Fruit fly (Drosophila melanogaster) whole organism: ENCODE measurements around the gene CG45494.
"Not testable (repeated sequence)": the region's sequence is repeated elsewhere in the genome, so short reads cannot be mapped to it uniquely, and the experiment has no call there.

Source experiments
- CG8478 ChIP-seq: fragments of >200 bp; optimal IDR thresholded peaks from 2 replicates; lab custom pipeline; 2018; ENCODE audit warnings: inconsistent platforms
- Dll ChIP-seq: fragments of >200 bp; optimal IDR thresholded peaks from 2 replicates; lab custom pipeline; 2017
- EcR ChIP-seq, 2 experiments: fragments of >200 bp; optimal IDR thresholded peaks; 2 replicates each; lab custom pipeline; 2017; ENCODE audit warnings: missing biosample characterization in 2 of 2, missing genetic modification characterization in 2 of 2, missing genetic modification reagents in 2 of 2
- pan ChIP-seq: fragments of >200 bp; optimal IDR thresholded peaks from 2 replicates; lab custom pipeline; 2017
- usp ChIP-seq: fragments of >200 bp; optimal IDR thresholded peaks from 2 replicates; lab custom pipeline; 2017; ENCODE audit warnings: missing biosample characterization, missing genetic modification characterization, mixed read lengths

CG45494 gene

DNA sequence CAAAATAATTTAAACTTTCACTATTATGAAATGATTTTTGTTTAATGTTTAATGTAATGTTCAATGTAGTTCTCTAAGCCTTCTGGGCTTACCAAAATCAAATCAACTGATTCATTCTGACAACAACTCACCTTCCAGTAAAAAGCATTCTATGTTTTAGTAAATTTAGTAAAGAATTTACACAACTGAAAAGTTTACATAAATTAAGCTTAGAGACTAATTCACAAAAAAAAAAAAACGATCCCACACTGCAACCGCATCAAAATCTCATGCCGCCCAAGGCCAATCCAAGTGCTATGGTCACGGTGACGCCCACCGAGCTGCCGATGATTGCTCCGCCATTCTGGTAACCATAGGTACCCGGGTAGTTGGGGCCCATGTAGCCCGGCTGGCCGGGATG is 38.2 kb downstream of the CG45494 start, which contains the start of gene CG45487:
Gene CG45487, minus strand, starts transcription at position 101 of the 400 bp plus-strand sequence.
- not testable (repeated sequence) for TF ChIP-seq usp (GFP tag; lab: Kevin White, UChicago); CG8478; EcR (GFP tag; optimal IDR thresholded peaks at IDR 0.05; lab: Kevin White, UChicago)

DNA sequence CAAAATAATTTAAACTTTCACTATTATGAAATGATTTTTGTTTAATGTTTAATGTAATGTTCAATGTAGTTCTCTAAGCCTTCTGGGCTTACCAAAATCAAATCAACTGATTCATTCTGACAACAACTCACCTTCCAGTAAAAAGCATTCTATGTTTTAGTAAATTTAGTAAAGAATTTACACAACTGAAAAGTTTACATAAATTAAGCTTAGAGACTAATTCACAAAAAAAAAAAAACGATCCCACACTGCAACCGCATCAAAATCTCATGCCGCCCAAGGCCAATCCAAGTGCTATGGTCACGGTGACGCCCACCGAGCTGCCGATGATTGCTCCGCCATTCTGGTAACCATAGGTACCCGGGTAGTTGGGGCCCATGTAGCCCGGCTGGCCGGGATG is 43.4 kb downstream of the CG45494 start, which contains the start of gene CG45486:
Gene CG45486, minus strand, starts transcription at position 101 of the 400 bp plus-strand sequence.
- not testable (repeated sequence) for TF ChIP-seq pan; EcR (GFP tag; optimal IDR thresholded peaks at IDR 0.05; lab: Kevin White, UChicago); Dll
